Worm (Caenorhabditis elegans): Measurements from ENCODE around the gene pll-1.

DNA sequence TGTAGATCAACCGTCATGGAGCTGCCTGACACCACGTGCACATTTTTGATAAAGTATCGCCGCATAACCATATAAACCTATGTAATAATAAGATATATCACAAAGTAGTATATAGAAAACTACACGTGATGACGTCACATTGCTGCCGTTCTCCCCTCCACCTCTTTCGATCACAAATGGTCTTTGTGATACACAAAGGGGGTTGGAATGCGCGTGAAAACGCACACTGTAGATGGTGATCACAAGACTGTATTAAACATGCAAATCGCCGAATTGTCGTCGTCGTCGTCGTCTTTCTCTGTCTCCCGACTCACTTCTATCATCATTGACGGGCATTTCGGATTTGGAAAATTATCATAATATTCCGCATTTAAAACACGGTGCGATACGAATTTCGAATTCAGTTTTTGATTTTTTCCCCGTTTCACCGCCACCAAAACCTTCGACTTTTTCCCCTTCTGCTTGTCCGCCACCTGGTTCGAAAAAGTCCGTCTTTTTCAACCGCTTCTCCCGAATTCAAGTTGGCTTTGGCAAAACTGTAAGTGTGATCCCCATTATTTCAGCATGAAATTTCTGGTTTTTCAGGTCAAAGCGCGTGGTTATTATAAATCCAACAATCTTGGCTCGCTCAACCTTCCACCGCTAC, 36.5 kb downstream of the pll-1 start, which contains the start of the genes Y55B1BL.1 and Y55B1BL.2:
- TF ChIP-seq him-1 (tag; optimal IDR thresholded peaks at IDR 0.05) (no peak), W03F9.2 (tag; optimal IDR thresholded peaks at IDR 0.05) (no peak)

All from whole organism, L4/young adult.